Worm (Caenorhabditis elegans) whole organism, L3 larva: ENCODE results near the gene mrpl-39.
"Not testable (repeated sequence)": the region's sequence is repeated elsewhere in the genome, so short reads cannot be mapped to it uniquely, and the experiment has no call there.

Source experiments
- R02D3.7 ChIP-seq: fragments of 150-350 bp; optimal IDR thresholded peaks from 2 replicates; lab custom pipeline; 2014; ENCODE audit warnings: missing biosample characterization, missing genetic modification characterization
- ZK546.5 ChIP-seq: sonication (generic microtip); optimal IDR thresholded peaks from 2 replicates; lab custom pipeline; 2017; ENCODE audit warnings: missing biosample characterization, missing genetic modification characterization
- aly-2 ChIP-seq: fragments of 150-350 bp; optimal IDR thresholded peaks from 2 replicates; lab custom pipeline; 2014; ENCODE audit warnings: missing biosample characterization, missing genetic modification characterization
- ama-1 ChIP-seq: fragments of 150-350 bp; optimal IDR thresholded peaks from 2 replicates; lab custom pipeline; 2018
- ceh-16 ChIP-seq: sonication (generic microtip); optimal IDR thresholded peaks from 2 replicates; lab custom pipeline; 2017; ENCODE audit warnings: missing biosample characterization, missing genetic modification characterization
- ceh-82 ChIP-seq: fragments of 150-350 bp; optimal IDR thresholded peaks from 2 replicates; lab custom pipeline; 2014; ENCODE audit warnings: missing biosample characterization, missing genetic modification characterization
- ceh-9 ChIP-seq: sonication (generic microtip); optimal IDR thresholded peaks from 2 replicates; lab custom pipeline; 2018; ENCODE audit warnings: missing biosample characterization, missing genetic modification characterization
- daf-12 ChIP-seq: fragments of 150-350 bp; optimal IDR thresholded peaks from 2 replicates; lab custom pipeline; 2014; ENCODE audit warnings: missing biosample characterization, missing genetic modification reagents, missing genetic modification characterization
- egl-27 ChIP-seq: sonication (generic microtip); optimal IDR thresholded peaks from 4 replicates; lab custom pipeline; 2017; ENCODE audit warnings: missing biosample characterization, missing genetic modification reagents, missing genetic modification characterization
- egl-5 ChIP-seq: fragments of 150-350 bp; optimal IDR thresholded peaks from 2 replicates; lab custom pipeline; 2017; ENCODE audit warnings: missing biosample characterization, missing genetic modification reagents, missing genetic modification characterization, inconsistent platforms
- elt-1 ChIP-seq: fragments of 150-350 bp; optimal IDR thresholded peaks from 2 replicates; lab custom pipeline; 2014; ENCODE audit warnings: missing biosample characterization, missing genetic modification characterization
- eor-1 ChIP-seq, 2 experiments: fragments of 150-350 bp; optimal IDR thresholded peaks; 2 replicates each; lab custom pipeline; 2014 to 2018; ENCODE audit warnings: missing biosample characterization in 2 of 2, missing genetic modification characterization in 2 of 2
- fkh-10 ChIP-seq: sonication (generic microtip); optimal IDR thresholded peaks from 2 replicates; lab custom pipeline; 2017; ENCODE audit warnings: missing biosample characterization, missing genetic modification reagents, missing genetic modification characterization
- hmg-11 ChIP-seq: sonication (generic microtip); optimal IDR thresholded peaks from 2 replicates; lab custom pipeline; 2016; ENCODE audit warnings: missing genetic modification characterization, missing compliant biosample characterization
- jun-1 ChIP-seq: fragments of 150-350 bp; optimal IDR thresholded peaks from 2 replicates; lab custom pipeline; 2014; ENCODE audit warnings: missing biosample characterization, missing genetic modification reagents, missing genetic modification characterization
- lin-15B ChIP-seq: fragments of 150-350 bp; optimal IDR thresholded peaks from 2 replicates; lab custom pipeline; 2014; ENCODE audit warnings: missing biosample characterization, missing genetic modification characterization
- lsy-12 ChIP-seq: sonication (generic microtip); optimal IDR thresholded peaks from 2 replicates; lab custom pipeline; 2016; ENCODE audit warnings: mild to moderate bottlenecking, missing genetic modification characterization, missing compliant biosample characterization
- mml-1 ChIP-seq: fragments of 150-350 bp; sonication (generic microtip); optimal IDR thresholded peaks from 3 replicates; lab custom pipeline; 2014; ENCODE audit warnings: missing biosample characterization, missing genetic modification characterization
- nfya-1 ChIP-seq: sonication (generic microtip); optimal IDR thresholded peaks from 2 replicates; lab custom pipeline; 2017; ENCODE audit warnings: missing genetic modification characterization, mild to moderate bottlenecking, missing compliant biosample characterization, antibody characterized with exemption, moderate library complexity; ENCODE audit not compliant: insufficient read depth
- nhr-23 ChIP-seq: fragments of 150-350 bp; optimal IDR thresholded peaks from 2 replicates; lab custom pipeline; 2014; ENCODE audit warnings: missing biosample characterization, missing genetic modification reagents, missing genetic modification characterization
- nhr-25 ChIP-seq: sonication (generic microtip); optimal IDR thresholded peaks from 2 replicates; lab custom pipeline; 2017; ENCODE audit warnings: missing biosample characterization, missing genetic modification characterization
- nhr-28 ChIP-seq: fragments of 150-350 bp; optimal IDR thresholded peaks from 2 replicates; lab custom pipeline; 2014; ENCODE audit warnings: missing biosample characterization, missing genetic modification characterization
- nhr-67 ChIP-seq: fragments of 150-350 bp; optimal IDR thresholded peaks from 2 replicates; lab custom pipeline; 2014; ENCODE audit warnings: missing biosample characterization, missing genetic modification characterization
- nhr-76 ChIP-seq: fragments of 150-350 bp; sonication (generic microtip); optimal IDR thresholded peaks from 5 replicates; lab custom pipeline; 2014; ENCODE audit warnings: missing biosample characterization, missing genetic modification characterization
- nhr-77 ChIP-seq: fragments of 150-350 bp; optimal IDR thresholded peaks from 2 replicates; lab custom pipeline; 2014; ENCODE audit warnings: missing biosample characterization, missing genetic modification characterization
- pha-4 ChIP-seq: fragments of 150-350 bp; optimal IDR thresholded peaks from 2 replicates; lab custom pipeline; 2014; ENCODE audit warnings: missing biosample characterization, missing genetic modification reagents, missing genetic modification characterization
- pqm-1 ChIP-seq: fragments of 150-350 bp; optimal IDR thresholded peaks from 2 replicates; lab custom pipeline; 2017; ENCODE audit warnings: missing biosample characterization, missing genetic modification characterization, inconsistent platforms
- sea-2 ChIP-seq: fragments of 150-350 bp; sonication (generic microtip); optimal IDR thresholded peaks from 4 replicates; lab custom pipeline; 2014; ENCODE audit warnings: missing biosample characterization, missing genetic modification reagents, missing genetic modification characterization
- skn-1 ChIP-seq: fragments of 150-350 bp; optimal IDR thresholded peaks from 2 replicates; lab custom pipeline; 2014; ENCODE audit warnings: missing biosample characterization, missing genetic modification characterization
- snpc-4 ChIP-seq: fragments of 150-350 bp; optimal IDR thresholded peaks from 2 replicates; lab custom pipeline; 2014; ENCODE audit warnings: missing biosample characterization, missing genetic modification characterization
- tbx-2 ChIP-seq: sonication (generic microtip); optimal IDR thresholded peaks from 2 replicates; lab custom pipeline; 2016; ENCODE audit warnings: mild to moderate bottlenecking, missing genetic modification characterization, missing compliant biosample characterization
- unc-62 ChIP-seq: fragments of 150-350 bp; sonication (generic microtip); optimal IDR thresholded peaks from 4 replicates; lab custom pipeline; 2014; ENCODE audit warnings: missing biosample characterization, missing genetic modification reagents, missing genetic modification characterization

mrpl-39 gene

ce11 chrV:1805724-1806316 lies 15.6 kb upstream of the mrpl-39 start:
- TF ChIP-seq nhr-28 (tag; lab: Kevin White, UChicago) = no peak
- no peak for TF ChIP-seq nhr-23 (tag; lab: Kevin White, UChicago)
- TF ChIP-seq daf-12 (tag; lab: Kevin White, UChicago) = no peak
- TF ChIP-seq egl-27 = no peak
- TF ChIP-seq lin-15B = no peak
- no peak for TF ChIP-seq mml-1 (tag; lab: Kevin White, UChicago)
- no peak for TF ChIP-seq jun-1
- TF ChIP-seq egl-5 = peak; percentile 19
- TF ChIP-seq lsy-12 (tag; lab: Kevin White, UChicago) = no peak
- TF ChIP-seq nhr-77 (tag; lab: Kevin White, UChicago) = no peak
- TF ChIP-seq nhr-25 (tag; lab: Kevin White, UChicago) = peak; percentile 13
- TF ChIP-seq sea-2 (GFP tag; lab: Kevin White, UChicago) = no peak
- peak; percentile 30 for TF ChIP-seq nfya-1 (tag; lab: Kevin White, UChicago)
- no peak for TF ChIP-seq aly-2 (tag; lab: Kevin White, UChicago)
- peak; percentile 92 for TF ChIP-seq ama-1
- TF ChIP-seq skn-1 (tag; lab: Kevin White, UChicago) = no peak
- peak; percentile 49 for TF ChIP-seq pha-4 (tag; lab: Kevin White, UChicago)
- no peak for TF ChIP-seq snpc-4

- no peak for TF ChIP-seq aly-2 (tag; lab: Kevin White, UChicago)
Observed at ce11 chrV:1807160-1807559, 14.2 kb upstream of the mrpl-39 start, which contains the start of gene srt-42. Gene srt-42, plus strand, starts transcription at chrV:1807460.

DNA sequence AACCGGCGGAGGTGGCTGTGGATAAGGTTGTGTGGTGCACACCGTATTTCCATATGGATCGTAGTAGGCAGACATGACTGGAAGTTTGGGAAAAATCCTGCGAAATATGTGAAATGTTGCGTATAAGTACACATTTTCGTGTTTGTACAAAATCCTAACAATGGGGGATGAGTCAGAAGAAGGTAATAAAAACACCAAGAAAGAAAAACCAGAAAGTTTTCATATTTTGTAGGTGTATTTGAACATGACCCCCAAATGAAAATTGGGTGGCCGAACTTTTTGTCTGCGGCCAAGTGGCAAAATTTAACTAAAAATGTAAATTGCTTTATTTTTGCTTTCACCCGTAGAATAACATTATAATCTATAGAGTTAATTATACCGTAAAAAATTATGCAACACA lies 10.3 kb upstream of the mrpl-39 start, which contains the start of gene Y46H3A.4:
Gene Y46H3A.4, minus strand, starts transcription at position 101 of the 400 bp plus-strand sequence.
- no peak for TF ChIP-seq eor-1 (tag; optimal IDR thresholded peaks at IDR 0.05; lab: Kevin White, UChicago)
- no peak for TF ChIP-seq hmg-11
- no peak for TF ChIP-seq ceh-82 (tag; lab: Kevin White, UChicago)
- TF ChIP-seq pqm-1 = no peak
- TF ChIP-seq egl-27 = no peak
- TF ChIP-seq skn-1 (tag; lab: Kevin White, UChicago) = no peak
- TF ChIP-seq unc-62 = no peak
- TF ChIP-seq lsy-12 (tag; lab: Kevin White, UChicago) = no peak
- no peak for TF ChIP-seq daf-12 (tag; lab: Kevin White, UChicago)
- TF ChIP-seq nhr-76 (tag; lab: Kevin White, UChicago) = no peak
- no peak for TF ChIP-seq elt-1 (tag; lab: Kevin White, UChicago)
- TF ChIP-seq ZK546.5 (tag; lab: Kevin White, UChicago) = no peak
- no peak for TF ChIP-seq pha-4 (tag; lab: Kevin White, UChicago)
- no peak for TF ChIP-seq fkh-10 (GFP tag; lab: Kevin White, UChicago)
- TF ChIP-seq tbx-2 (tag; lab: Kevin White, UChicago) = no peak
- no peak for TF ChIP-seq sea-2 (GFP tag; lab: Kevin White, UChicago)
- TF ChIP-seq aly-2 (tag; lab: Kevin White, UChicago) = no peak
- TF ChIP-seq nhr-28 (tag; lab: Kevin White, UChicago) = no peak
- no peak for TF ChIP-seq ceh-9 (tag; lab: Kevin White, UChicago)

ce11 chrV:1814784-1815183 lies 6.6 kb upstream of the mrpl-39 start, which contains the start of gene Y46H3A.5:
Gene Y46H3A.5, minus strand, starts transcription at chrV:1814884.
- TF ChIP-seq lsy-12 (tag; lab: Kevin White, UChicago); fkh-10 (GFP tag; lab: Kevin White, UChicago); tbx-2 (tag; lab: Kevin White, UChicago): not testable (repeated sequence)

DNA sequence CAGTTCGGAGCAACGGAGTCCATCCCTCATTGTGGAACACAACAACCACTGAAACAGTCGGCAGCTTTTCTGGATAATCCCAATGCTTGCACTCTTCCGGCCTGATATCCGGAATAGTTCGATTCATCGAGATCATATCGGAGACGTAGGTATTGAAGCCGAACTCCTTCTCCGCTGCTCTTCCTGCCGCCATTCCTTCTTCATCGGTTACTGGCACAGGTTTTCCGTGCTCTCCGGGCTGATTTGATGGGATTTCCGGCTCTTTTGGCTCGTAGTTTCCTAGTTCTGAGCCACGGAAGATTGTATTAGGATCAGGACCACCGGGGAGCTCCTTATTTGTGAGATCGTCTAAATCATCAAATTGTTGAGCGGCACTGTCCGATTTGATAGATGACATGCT lies 1.4 kb upstream of the mrpl-39 start:
- TF ChIP-seq tbx-2 (tag; lab: Kevin White, UChicago) (no peak), nhr-25 (tag; lab: Kevin White, UChicago) (no peak), nhr-67 (no peak), egl-27 (no peak), R02D3.7 (tag; lab: Kevin White, UChicago) (no peak), ceh-16 (tag; lab: Kevin White, UChicago) (no peak), daf-12 (tag; lab: Kevin White, UChicago) (no peak)
